Worm (Caenorhabditis elegans) whole organism, late embryonic: ENCODE data around the gene Y40B10A.9.

Source experiments
- C08G9.2 ChIP-seq: sonication (generic microtip); optimal IDR thresholded peaks from 2 replicates; lab custom pipeline; 2016; ENCODE audit warnings: mild to moderate bottlenecking, missing genetic modification characterization, moderate library complexity, missing compliant biosample characterization
- ama-1 ChIP-seq: fragments of 150-350 bp; optimal IDR thresholded peaks from 2 replicates; lab custom pipeline; 2014
- ceh-9 ChIP-seq: sonication (generic microtip); optimal IDR thresholded peaks from 2 replicates; lab custom pipeline; 2016; ENCODE audit warnings: mild to moderate bottlenecking, missing genetic modification characterization, inconsistent platforms, missing compliant biosample characterization
- che-1 ChIP-seq: sonication (generic microtip); optimal IDR thresholded peaks from 2 replicates; lab custom pipeline; 2016; ENCODE audit warnings: mild to moderate bottlenecking, missing genetic modification characterization, missing compliant biosample characterization
- elt-2 ChIP-seq: sonication (generic microtip); optimal IDR thresholded peaks from 2 replicates; lab custom pipeline; 2016; ENCODE audit warnings: missing genetic modification reagents, missing genetic modification characterization, missing compliant biosample characterization
- fkh-10 ChIP-seq: fragments of 150-350 bp; optimal IDR thresholded peaks from 2 replicates; lab custom pipeline; 2014; ENCODE audit warnings: missing biosample characterization, missing genetic modification reagents, missing genetic modification characterization
- fkh-6 ChIP-seq: sonication (generic microtip); optimal IDR thresholded peaks from 2 replicates; lab custom pipeline; 2016; ENCODE audit warnings: missing genetic modification characterization, missing compliant biosample characterization
- nfya-1 ChIP-seq: sonication (generic microtip); optimal IDR thresholded peaks from 2 replicates; lab custom pipeline; 2017; ENCODE audit warnings: missing genetic modification characterization, mild to moderate bottlenecking, missing compliant biosample characterization, antibody characterized with exemption, moderate library complexity
- nhr-11 ChIP-seq: fragments of 150-350 bp; optimal IDR thresholded peaks from 2 replicates; lab custom pipeline; 2014; ENCODE audit warnings: missing biosample characterization, missing genetic modification characterization
- pag-3 ChIP-seq: sonication (generic microtip); optimal IDR thresholded peaks from 2 replicates; lab custom pipeline; 2016; ENCODE audit warnings: missing compliant biosample characterization, missing genetic modification characterization, borderline replicate concordance
- pha-4 ChIP-seq: fragments of 150-350 bp; optimal IDR thresholded peaks from 2 replicates; lab custom pipeline; 2018; ENCODE audit warnings: missing biosample characterization, missing genetic modification reagents, missing genetic modification characterization
- pqm-1 ChIP-seq: sonication (generic microtip); optimal IDR thresholded peaks from 2 replicates; lab custom pipeline; 2016; ENCODE audit warnings: missing genetic modification characterization, missing compliant biosample characterization
- tbx-7 ChIP-seq: sonication (generic microtip); optimal IDR thresholded peaks from 2 replicates; lab custom pipeline; 2016; ENCODE audit warnings: missing genotype, missing genetic modification characterization, missing compliant biosample characterization
- unc-86 ChIP-seq: sonication (generic microtip); optimal IDR thresholded peaks from 2 replicates; lab custom pipeline; 2016; ENCODE audit warnings: missing genetic modification characterization, missing compliant biosample characterization

DNA sequence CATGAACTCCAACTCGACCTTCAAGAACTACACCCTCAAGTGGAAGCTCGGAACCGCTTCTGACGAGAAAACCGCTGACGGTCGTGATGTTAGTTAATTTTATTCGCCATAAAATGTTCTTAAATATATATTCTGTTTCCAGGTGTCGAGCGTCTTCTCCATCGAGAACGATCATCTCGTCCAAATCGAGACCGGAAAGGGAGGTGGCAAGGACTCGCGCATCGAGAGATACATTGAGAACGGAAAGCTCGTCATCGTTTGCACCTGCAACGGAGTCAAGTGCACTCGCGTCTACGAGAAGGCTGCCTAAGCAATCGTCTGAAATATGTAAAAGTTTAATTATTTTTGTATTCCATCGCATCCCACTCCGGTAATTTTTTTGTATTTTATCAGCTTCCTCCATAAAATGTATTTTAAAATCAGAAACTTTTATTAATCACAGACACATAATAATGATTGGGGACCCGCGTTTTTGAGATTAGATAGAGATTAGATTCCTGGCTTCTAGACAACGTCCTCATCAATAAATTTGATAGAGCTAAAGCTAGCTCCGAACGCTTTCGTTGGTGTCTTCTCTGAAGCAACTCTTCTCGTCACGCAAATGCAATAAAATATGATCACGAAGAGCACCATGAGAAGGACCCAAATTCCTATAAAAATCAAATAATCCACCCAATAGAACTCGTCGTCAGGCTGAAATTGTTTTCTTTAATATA is 3.8 kb downstream of the Y40B10A.9 start:
- no peak for TF ChIP-seq pha-4 (tag; lab: Kevin White, UChicago)
- no peak for TF ChIP-seq C08G9.2 (tag; lab: Kevin White, UChicago)
- no peak for TF ChIP-seq ceh-9
- TF ChIP-seq nfya-1 (tag; lab: Kevin White, UChicago): no peak
- TF ChIP-seq elt-2 (tag; lab: Kevin White, UChicago): no peak
- no peak for TF ChIP-seq unc-86 (tag; lab: Kevin White, UChicago)
- no peak for TF ChIP-seq ama-1 (lab: Kevin White, UChicago)
- no peak for TF ChIP-seq che-1
- no peak for TF ChIP-seq tbx-7 (tag; lab: Kevin White, UChicago)
- TF ChIP-seq nhr-11: no peak
- no peak for TF ChIP-seq fkh-10 (GFP tag; lab: Kevin White, UChicago)
- TF ChIP-seq pqm-1 (tag; lab: Kevin White, UChicago): no peak
- TF ChIP-seq fkh-6 (tag; lab: Kevin White, UChicago): no peak
- TF ChIP-seq pag-3 (tag; lab: Kevin White, UChicago): no peak
